Fruit fly (Drosophila melanogaster): ENCODE results near the gene CG15025.

The CG15025 gene

dm6 chr3R:19465286-19465685 lies 25.6 kb downstream of the CG15025 start (continued):
- TF ChIP-seq CG15011 (GFP tag; optimal IDR thresholded peaks at IDR 0.05) = no peak
- no peak for TF ChIP-seq CrebB (tag; optimal IDR thresholded peaks at IDR 0.05)
- TF ChIP-seq HHEX (GFP tag; optimal IDR thresholded peaks at IDR 0.05) = peak; percentile 42
- TF ChIP-seq CG17186 (GFP tag; optimal IDR thresholded peaks at IDR 0.05) = no peak
- TF ChIP-seq Hey (tag; optimal IDR thresholded peaks at IDR 0.05) = no peak
- no peak for TF ChIP-seq CG6854 (GFP tag; optimal IDR thresholded peaks at IDR 0.05)
- TF ChIP-seq CkIIα-i1 (GFP tag; IDR thresholded peaks at IDR 0.05) = no peak
- TF ChIP-seq Hr39 (optimal IDR thresholded peaks at IDR 0.05) = no peak
- TF ChIP-seq CHES-1-like (GFP tag; optimal IDR thresholded peaks at IDR 0.05) = no peak
- no peak for TF ChIP-seq CG7745 (tag; optimal IDR thresholded peaks at IDR 0.05)
- TF ChIP-seq ftz-f1 (GFP tag; optimal IDR thresholded peaks at IDR 0.05) = no peak
- TF ChIP-seq sd (tag; optimal IDR thresholded peaks at IDR 0.05) = no peak
- TF ChIP-seq CG16813 (GFP tag; IDR thresholded peaks at IDR 0.05; ENCODE audit: partially characterized antibody) = no peak
- no peak for TF ChIP-seq CG7987 (GFP tag; optimal IDR thresholded peaks at IDR 0.05)
- TF ChIP-seq CG4360 (GFP tag; IDR thresholded peaks at IDR 0.05) = peak; percentile 60; the same call in 1 of the 2 replicates
- peak; percentile 72 for TF ChIP-seq CG30403 (GFP tag; optimal IDR thresholded peaks at IDR 0.05)
- TF ChIP-seq ap (GFP tag; IDR thresholded peaks at IDR 0.05) = 0 out of 2 replicates have a peak, but pooled peaks have one; percentile 4
- TF ChIP-seq CG13424 (tag; optimal IDR thresholded peaks at IDR 0.05) = peak; percentile 66
- no peak for TF ChIP-seq dm (GFP tag; optimal IDR thresholded peaks at IDR 0.05)
- TF ChIP-seq sr (GFP tag; IDR thresholded peaks at IDR 0.05) = no peak
- TF ChIP-seq HmgZ (tag; optimal IDR thresholded peaks at IDR 0.05) = no peak
- peak; percentile 41 for TF ChIP-seq sqz (GFP tag; optimal IDR thresholded peaks at IDR 0.05)
- TF ChIP-seq ems (GFP tag; optimal IDR thresholded peaks at IDR 0.05) = no peak
- peak; percentile 47 for TF ChIP-seq ind (GFP tag; optimal IDR thresholded peaks at IDR 0.05)
- no peak for TF ChIP-seq chinmo (GFP tag; IDR thresholded peaks at IDR 0.05; ENCODE audit: partially characterized antibody)
- no peak for TF ChIP-seq amos (GFP tag; IDR thresholded peaks at IDR 0.05; ENCODE audit: partially characterized antibody)
- TF ChIP-seq Blimp-1 (GFP tag; optimal IDR thresholded peaks at IDR 0.05) = peak; percentile 87
- peak; percentile 51 for TF ChIP-seq bcd (GFP tag; optimal IDR thresholded peaks at IDR 0.05)

- TF ChIP-seq sr (GFP tag; IDR thresholded peaks at IDR 0.05) (no peak), CG33213 (GFP tag; optimal IDR thresholded peaks at IDR 0.05) (peak; percentile 72), CG8089 (GFP tag; optimal IDR thresholded peaks at IDR 0.05) (peak; percentile 69), unc-4 (GFP tag; IDR thresholded peaks at IDR 0.05; ENCODE audit: partially characterized antibody) (no peak), trh (GFP tag; optimal IDR thresholded peaks at IDR 0.05) (no peak), CG10462 (GFP tag; optimal IDR thresholded peaks at IDR 0.05) (peak; percentile 61), dan (GFP tag; IDR thresholded peaks at IDR 0.05) (no peak), maf-S (GFP tag; optimal IDR thresholded peaks at IDR 0.05) (peak; percentile 36), ro (GFP tag; IDR thresholded peaks at IDR 0.05) (no peak), shn (GFP tag; optimal IDR thresholded peaks at IDR 0.05) (peak; percentile 53), CG13424 (tag; optimal IDR thresholded peaks at IDR 0.05) (peak; percentile 22), CG2712 (tag; optimal IDR thresholded peaks at IDR 0.05) (peak; percentile 50), CG10366 (GFP tag; IDR thresholded peaks at IDR 0.05) (no peak), gro (GFP tag; optimal IDR thresholded peaks at IDR 0.05) (peak; percentile 3), CG4404 (GFP tag; IDR thresholded peaks at IDR 0.05) (0 out of 2 replicates have a peak, but pooled peaks have one; percentile 21), CG3726 (GFP tag; IDR thresholded peaks at IDR 0.05) (no peak), CHES-1-like (GFP tag; optimal IDR thresholded peaks at IDR 0.05) (peak; percentile 59), Hmx (GFP tag; optimal IDR thresholded peaks at IDR 0.05) (no peak), HmgD (GFP tag; optimal IDR thresholded peaks at IDR 0.05) (peak; percentile 4), CG1832 (GFP tag; optimal IDR thresholded peaks at IDR 0.05) (no peak), C15 (GFP tag; IDR thresholded peaks at IDR 0.05) (no peak), Dll (GFP tag; IDR thresholded peaks at IDR 0.05; ENCODE audit: partially characterized antibody) (0 out of 4 replicates have a peak, but pooled peaks have one; percentile 41), Stat92E (GFP tag; optimal IDR thresholded peaks at IDR 0.05) (no peak), Dref (GFP tag; IDR thresholded peaks at IDR 0.05) (no peak), lola (GFP tag; optimal IDR thresholded peaks at IDR 0.05) (peak in 1 of 3 experiments; percentile 62)
These were observed 26.9 kb downstream of the CG15025 start for dm6 chr3R:19463874-19464549.

Data from whole organism, embryonic.